Fruit fly (Drosophila melanogaster): ENCODE data around the gene Reps.

The Reps gene

DNA sequence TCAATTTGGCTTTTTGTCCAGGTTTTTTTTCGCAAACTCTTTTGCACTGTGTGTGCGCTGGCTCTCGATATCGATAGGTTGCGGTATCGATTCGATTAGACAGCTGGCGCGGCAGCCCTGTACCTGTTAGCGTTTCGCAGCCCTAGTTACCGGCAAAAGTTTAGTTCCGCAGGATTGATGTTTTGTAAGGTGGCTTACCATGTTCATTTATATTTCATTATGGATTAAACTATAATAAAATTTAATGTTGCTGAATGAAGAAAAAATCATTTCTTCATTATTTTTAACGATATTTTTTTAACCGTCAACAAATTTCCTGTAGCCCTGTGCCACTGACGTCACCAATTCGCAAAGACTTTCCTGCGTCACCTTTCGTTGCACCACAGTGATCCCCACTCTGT lies at the start of gene Reps (continued):
- peak; percentile 97 for TF ChIP-seq CG2875 (GFP tag; optimal IDR thresholded peaks at IDR 0.05)
- peak; percentile 93 for TF ChIP-seq emc (GFP tag; optimal IDR thresholded peaks at IDR 0.05)
- TF ChIP-seq gt (GFP tag; IDR thresholded peaks at IDR 0.05): peak; percentile 98
- TF ChIP-seq D19A (tag; optimal IDR thresholded peaks at IDR 0.05): peak; percentile 94
- TF ChIP-seq hbn (GFP tag; IDR thresholded peaks at IDR 0.05; ENCODE audit: partially characterized antibody): peak; percentile 56; the same call in 1 of the 2 replicates
- peak; percentile 97 for TF ChIP-seq CG32767 (GFP tag; IDR thresholded peaks at IDR 0.05)
- TF ChIP-seq Sry-β (GFP tag; optimal IDR thresholded peaks at IDR 0.05): peak; percentile 73
- peak; percentile 55 for TF ChIP-seq Dp (GFP tag; optimal IDR thresholded peaks at IDR 0.05)
- TF ChIP-seq Usf (GFP tag; optimal IDR thresholded peaks at IDR 0.05): peak; percentile 98
- peak; percentile 49; the same call in 1 of the 3 replicates for TF ChIP-seq Doc3 (GFP tag; IDR thresholded peaks at IDR 0.05; ENCODE audit: partially characterized antibody)
- peak; percentile 99 for TF ChIP-seq ranshi (GFP tag; IDR thresholded peaks at IDR 0.05)
- TF ChIP-seq HLHmδ (GFP tag; optimal IDR thresholded peaks at IDR 0.05): peak; percentile 17
- TF ChIP-seq CG42726 (GFP tag; IDR thresholded peaks at IDR 0.05; ENCODE audit: partially characterized antibody): peak; percentile 69; the same call in 1 of the 2 replicates
- TF ChIP-seq esg (GFP tag; conservative IDR thresholded peaks at IDR 0.05): peak; percentile 99
- TF ChIP-seq ERR (GFP tag; optimal IDR thresholded peaks at IDR 0.05): peak; percentile 94
- TF ChIP-seq nerfin-2 (GFP tag; IDR thresholded peaks at IDR 0.05; ENCODE audit: partially characterized antibody): peak; percentile 68
- TF ChIP-seq disco-r (GFP tag; optimal IDR thresholded peaks at IDR 0.05): peak; percentile 92
- TF ChIP-seq Max (GFP tag; optimal IDR thresholded peaks at IDR 0.05): peak; percentile 99
- peak; percentile 92 for TF ChIP-seq NK7.1 (GFP tag; optimal IDR thresholded peaks at IDR 0.05)
- TF ChIP-seq aop (GFP tag; IDR thresholded peaks at IDR 0.05): peak; percentile 91
- TF ChIP-seq dysf (GFP tag; IDR thresholded peaks at IDR 0.05): peak; percentile 99
- peak; percentile 97 for TF ChIP-seq CG5953 (GFP tag; IDR thresholded peaks at IDR 0.05)
- TF ChIP-seq CG12104 (GFP tag; optimal IDR thresholded peaks at IDR 0.05): peak; percentile 98
- peak; percentile 99 for TF ChIP-seq fd96Cb (tag; optimal IDR thresholded peaks at IDR 0.05)
- peak; percentile 99 for TF ChIP-seq Ssrp (tag; optimal IDR thresholded peaks at IDR 0.05)
- peak; percentile 96 for TF ChIP-seq CG6765 (GFP tag; optimal IDR thresholded peaks at IDR 0.05)
- TF ChIP-seq z (GFP tag; IDR thresholded peaks at IDR 0.05): peak; percentile 83
- TF ChIP-seq CG1602 (GFP tag; optimal IDR thresholded peaks at IDR 0.05): peak; percentile 99
- TF ChIP-seq odd (GFP tag; optimal IDR thresholded peaks at IDR 0.05): peak; percentile 93
- peak; percentile 83 for TF ChIP-seq CG3995 (GFP tag; optimal IDR thresholded peaks at IDR 0.05)
- peak; percentile 83 for TF ChIP-seq CG10321 (GFP tag; IDR thresholded peaks at IDR 0.05)
- TF ChIP-seq Bdp1 (GFP tag; optimal IDR thresholded peaks at IDR 0.05): peak; percentile 93
- TF ChIP-seq CrebB (tag; optimal IDR thresholded peaks at IDR 0.05): peak; percentile 96
- TF ChIP-seq scrt (GFP tag; optimal IDR thresholded peaks at IDR 0.05): peak; percentile 95
- TF ChIP-seq ato (GFP tag; IDR thresholded peaks at IDR 0.05; ENCODE audit: partially characterized antibody): peak; percentile 20; the same call in 1 of the 2 replicates
- peak; percentile 96 for TF ChIP-seq CG10543 (GFP tag; optimal IDR thresholded peaks at IDR 0.05)
- no peak for TF ChIP-seq cad (GFP tag; optimal IDR thresholded peaks at IDR 0.05)
- TF ChIP-seq Sox102F (GFP tag; optimal IDR thresholded peaks at IDR 0.05): peak; percentile 98
- TF ChIP-seq dmrt99B (tag; optimal IDR thresholded peaks at IDR 0.05): peak; percentile 98
- TF ChIP-seq eve (GFP tag; optimal IDR thresholded peaks at IDR 0.05): peak in 1 of 2 experiments; percentile 93
- TF ChIP-seq lola (GFP tag; optimal IDR thresholded peaks at IDR 0.05): peak in 1 of 3 experiments; percentile 99
- peak; percentile 99 for TF ChIP-seq CG11085 (GFP tag; IDR thresholded peaks at IDR 0.05)
- peak; percentile 96 for TF ChIP-seq CG9876 (GFP tag; optimal IDR thresholded peaks at IDR 0.05)
- peak; percentile 95 for TF ChIP-seq Poxn (GFP tag; IDR thresholded peaks at IDR 0.05)
- peak; percentile 98 for TF ChIP-seq CG10462 (GFP tag; optimal IDR thresholded peaks at IDR 0.05)
- peak; percentile 71 for TF ChIP-seq Scr (GFP tag; IDR thresholded peaks at IDR 0.05; ENCODE audit: partially characterized antibody)
- TF ChIP-seq CG13624 (GFP tag; optimal IDR thresholded peaks at IDR 0.05): peak; percentile 98
- TF ChIP-seq CG8089 (GFP tag; optimal IDR thresholded peaks at IDR 0.05): peak; percentile 97
- TF ChIP-seq CG10267 (tag; optimal IDR thresholded peaks at IDR 0.05): peak; percentile 96
- peak; percentile 99 for TF ChIP-seq ase (GFP tag; IDR thresholded peaks at IDR 0.05)

Measured in whole organism, embryonic.